Worm (Caenorhabditis elegans) whole organism, L4 larva: ENCODE measurements around the gene F54D10.8.

ENCODE experiments used
- ZK546.5 ChIP-seq, 2 experiments: sonication (generic microtip); optimal IDR thresholded peaks; 2 replicates each; lab custom pipeline; 2017; ENCODE audit warnings: missing biosample characterization in 2 of 2, missing genetic modification characterization in 2 of 2
- ceh-82 ChIP-seq: sonication (generic microtip); optimal IDR thresholded peaks from 2 replicates; lab custom pipeline; 2017; ENCODE audit warnings: missing biosample characterization, missing genetic modification characterization
- daf-19 ChIP-seq: fragments of 200-800 bp; sonication (Bioruptor generic); conservative IDR thresholded peaks from 2 replicates; pipeline ENCODE4 v1.3.6; 2022; ENCODE audit warnings: missing genetic modification characterization, missing compliant biosample characterization
- fkh-10 ChIP-seq: fragments of 150-350 bp; optimal IDR thresholded peaks from 2 replicates; lab custom pipeline; 2014; ENCODE audit warnings: missing biosample characterization, missing genetic modification reagents, missing genetic modification characterization
- gei-8 ChIP-seq: fragments of 200-800 bp; sonication (Bioruptor generic); optimal IDR thresholded peaks from 2 replicates; lab custom pipeline; 2018; ENCODE audit warnings: mild to moderate bottlenecking, missing genetic modification characterization, missing compliant biosample characterization
- unc-39 ChIP-seq: sonication (generic microtip); optimal IDR thresholded peaks from 2 replicates; lab custom pipeline; 2017; ENCODE audit warnings: missing biosample characterization, missing genetic modification characterization
- vab-7 ChIP-seq: fragments of 200-800 bp; sonication (Bioruptor generic); IDR thresholded peaks from 2 replicates; pipeline ENCODE4 v1.3.6; 2022; ENCODE audit warnings: missing genetic modification reagents, missing genetic modification characterization, missing compliant biosample characterization
- zag-1 ChIP-seq: fragments of 150-350 bp; optimal IDR thresholded peaks from 2 replicates; lab custom pipeline; 2014; ENCODE audit warnings: missing biosample characterization, missing genetic modification characterization

DNA sequence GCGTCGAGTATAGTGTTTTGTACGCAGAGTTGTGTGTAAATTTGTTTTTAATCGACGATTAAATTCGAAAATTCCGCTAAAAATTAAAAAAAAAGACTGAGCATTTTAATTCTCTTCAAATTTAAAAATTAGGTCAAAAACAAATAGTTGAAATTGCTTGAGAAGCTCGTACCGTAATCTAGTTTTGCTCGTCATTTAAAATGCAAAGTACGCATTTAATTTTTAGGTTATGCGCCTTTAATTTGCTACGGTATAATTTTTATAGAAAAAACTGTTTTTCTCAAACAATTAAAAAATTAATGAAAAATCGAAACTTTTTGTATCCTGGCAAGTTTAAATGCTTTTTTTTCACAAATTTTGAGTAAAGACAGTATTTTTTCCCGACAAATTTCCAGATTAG is 19.1 kb downstream of the F54D10.8 start:
- no peak for TF ChIP-seq ceh-82
- no peak for TF ChIP-seq unc-39
- TF ChIP-seq fkh-10, result no peak
- TF ChIP-seq zag-1 (tag; lab: Kevin White, UChicago), result no peak
- TF ChIP-seq ZK546.5 (tag; optimal IDR thresholded peaks at IDR 0.05; lab: Kevin White, UChicago), result no peak
- TF ChIP-seq vab-7 (GFP tag; lab: Robert Waterston, UW), result no peak
- no peak for TF ChIP-seq gei-8
- no peak for TF ChIP-seq daf-19 (GFP tag; lab: Robert Waterston, UW)
